Worm (Caenorhabditis elegans): ENCODE measurements around the gene pxl-1.

Gene pxl-1

DNA sequence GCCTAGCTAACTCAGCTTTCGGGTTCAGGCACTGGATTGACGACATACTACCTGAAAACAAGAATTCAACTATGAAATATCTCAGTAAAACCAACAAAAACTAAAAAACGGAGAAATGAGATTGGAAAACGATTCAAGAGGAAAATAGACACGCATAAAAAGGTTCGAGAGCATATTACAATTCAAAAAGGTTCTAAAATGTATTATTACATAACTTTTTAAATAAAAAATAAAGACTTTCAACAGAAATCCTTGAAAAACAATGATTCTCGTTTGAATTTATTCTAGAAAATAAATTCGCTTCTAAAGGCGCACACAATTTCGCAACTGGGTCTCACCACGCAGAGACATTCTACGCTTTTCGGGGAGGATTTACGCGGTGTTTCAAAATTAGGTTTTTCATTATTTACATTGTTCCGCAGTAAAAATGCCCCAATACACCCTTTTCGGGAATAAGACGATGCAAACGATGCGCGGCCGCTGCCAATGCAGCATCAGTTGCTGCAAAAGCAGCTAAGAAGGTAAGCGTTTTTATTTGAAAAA is 40.1 kb downstream of the pxl-1 start, which contains the start of the genes cct-6 and alh-9 (continued):
- TF ChIP-seq nhr-19 (GFP tag; conservative IDR thresholded peaks at IDR 0.05) (peak; percentile 78), ztf-4 (tag; optimal IDR thresholded peaks at IDR 0.05) (peak; percentile 61), unc-130 (tag; optimal IDR thresholded peaks at IDR 0.05) (peak; percentile 88), skn-1 (tag; optimal IDR thresholded peaks at IDR 0.05) (peak; percentile 84), egl-13 (tag; optimal IDR thresholded peaks at IDR 0.05) (peak; percentile 42), fkh-4 (tag; optimal IDR thresholded peaks at IDR 0.05; ENCODE audit: borderline replicate concordance) (no peak), mep-1 (tag; optimal IDR thresholded peaks at IDR 0.05) (peak; percentile 93), fos-1 (tag; optimal IDR thresholded peaks at IDR 0.05) (peak; percentile 62), ets-5 (GFP tag; IDR thresholded peaks at IDR 0.05) (no peak), hlh-4 (tag; optimal IDR thresholded peaks at IDR 0.05) (no peak), ceh-63 (GFP tag; optimal IDR thresholded peaks at IDR 0.05) (no peak), blmp-1 (tag; optimal IDR thresholded peaks at IDR 0.05) (peak; percentile 87), C34B4.2 (tag; optimal IDR thresholded peaks at IDR 0.05) (no peak), aly-2 (tag; optimal IDR thresholded peaks at IDR 0.05) (peak; percentile 15), nhr-12 (tag; optimal IDR thresholded peaks at IDR 0.05) (no peak), tlp-1 (tag; optimal IDR thresholded peaks at IDR 0.05) (no peak), unc-62 (GFP tag; optimal IDR thresholded peaks at IDR 0.05) (no peak), elt-3 (tag; optimal IDR thresholded peaks at IDR 0.05) (peak in 3 of 6 experiments; percentile 24 to 92 (median 60)), ama-1 (optimal IDR thresholded peaks at IDR 0.05) (peak; percentile 49), grh-1 (GFP tag; IDR thresholded peaks at IDR 0.05) (peak; percentile 56), nhr-237 (tag; optimal IDR thresholded peaks at IDR 0.05) (peak; percentile 63), lsy-2 (tag; optimal IDR thresholded peaks at IDR 0.05) (peak; percentile 86 to 95), lin-39 (tag; optimal IDR thresholded peaks at IDR 0.05) (peak; percentile 33), mef-2 (tag; optimal IDR thresholded peaks at IDR 0.05) (no peak), ces-1 (GFP tag; optimal IDR thresholded peaks at IDR 0.05) (no peak), hlh-17 (GFP tag; optimal IDR thresholded peaks at IDR 0.05; ENCODE audit: borderline replicate concordance) (no peak), efl-3 (GFP tag; optimal IDR thresholded peaks at IDR 0.05) (no peak), vab-15 (tag; optimal IDR thresholded peaks at IDR 0.05) (no peak), nhr-20 (tag; optimal IDR thresholded peaks at IDR 0.05) (peak; percentile 84), elt-2 (tag; optimal IDR thresholded peaks at IDR 0.05) (peak; percentile 38), lin-13 (GFP tag; optimal IDR thresholded peaks at IDR 0.05) (peak; percentile 83), sup-37 (GFP tag; optimal IDR thresholded peaks at IDR 0.05) (no peak), lir-3 (tag; optimal IDR thresholded peaks at IDR 0.05; ENCODE audit: poor library complexity) (peak; percentile 42), mdl-1 (tag; optimal IDR thresholded peaks at IDR 0.05) (peak in 1 of 2 experiments; percentile 83), ceh-8 (GFP tag; optimal IDR thresholded peaks at IDR 0.05) (no peak), nhr-84 (tag; optimal IDR thresholded peaks at IDR 0.05) (no peak), unc-86 (tag; optimal IDR thresholded peaks at IDR 0.05) (peak; percentile 69), egl-27 (tag; optimal IDR thresholded peaks at IDR 0.05) (no peak), ceh-90 (tag; optimal IDR thresholded peaks at IDR 0.05) (peak; percentile 7), alr-1 (tag; optimal IDR thresholded peaks at IDR 0.05; ENCODE audit: borderline replicate concordance) (no peak), hpl-2 (GFP tag; optimal IDR thresholded peaks at IDR 0.05) (no peak), nhr-28 (tag; optimal IDR thresholded peaks at IDR 0.05) (no peak), Y116A8C.19 (tag; optimal IDR thresholded peaks at IDR 0.05; ENCODE audit: borderline replicate concordance) (no peak), nhr-85 (tag) (peak; percentile 82), ceh-82 (tag; optimal IDR thresholded peaks at IDR 0.05) (peak; percentile 75 to 93 (median 76)), tbx-2 (tag; optimal IDR thresholded peaks at IDR 0.05) (peak; percentile 76), jun-1 (tag; optimal IDR thresholded peaks at IDR 0.05) (peak; percentile 65), nhr-11 (tag; optimal IDR thresholded peaks at IDR 0.05) (peak; percentile 8), lin-35 (GFP tag; optimal IDR thresholded peaks at IDR 0.05) (peak; percentile 98), isw-1 (GFP tag; IDR thresholded peaks at IDR 0.05) (peak; percentile 81), unc-98 (GFP tag; IDR thresholded peaks at IDR 0.05) (no peak), pqm-1 (tag; optimal IDR thresholded peaks at IDR 0.05) (no peak), zag-1 (tag; optimal IDR thresholded peaks at IDR 0.05) (no peak)

Measured in whole organism, L1 larva.